Worm (Caenorhabditis elegans): ENCODE measurements around the gene fipr-13.

ce11 chrV:10114329-10114728 is 50.0 kb downstream of the fipr-13 start, which contains the start of gene cht-5:
- TF ChIP-seq elt-4 (tag; optimal IDR thresholded peaks at IDR 0.05) (no peak), pqm-1 (tag; optimal IDR thresholded peaks at IDR 0.05) (no peak), zip-5 (tag; optimal IDR thresholded peaks at IDR 0.05) (no peak), elt-2 (tag; optimal IDR thresholded peaks at IDR 0.05) (no peak), ceh-18 (tag; optimal IDR thresholded peaks at IDR 0.05) (no peak), unc-86 (tag; optimal IDR thresholded peaks at IDR 0.05) (no peak), ceh-31 (tag; optimal IDR thresholded peaks at IDR 0.05) (no peak), nhr-11 (tag; optimal IDR thresholded peaks at IDR 0.05) (no peak), Y22D7AL.16 (tag; optimal IDR thresholded peaks at IDR 0.05) (no peak), ceh-2 (tag; optimal IDR thresholded peaks at IDR 0.05) (no peak)
